Worm (Caenorhabditis elegans): Measurements from ENCODE around the gene acox-1.5.

The acox-1.5 gene

DNA sequence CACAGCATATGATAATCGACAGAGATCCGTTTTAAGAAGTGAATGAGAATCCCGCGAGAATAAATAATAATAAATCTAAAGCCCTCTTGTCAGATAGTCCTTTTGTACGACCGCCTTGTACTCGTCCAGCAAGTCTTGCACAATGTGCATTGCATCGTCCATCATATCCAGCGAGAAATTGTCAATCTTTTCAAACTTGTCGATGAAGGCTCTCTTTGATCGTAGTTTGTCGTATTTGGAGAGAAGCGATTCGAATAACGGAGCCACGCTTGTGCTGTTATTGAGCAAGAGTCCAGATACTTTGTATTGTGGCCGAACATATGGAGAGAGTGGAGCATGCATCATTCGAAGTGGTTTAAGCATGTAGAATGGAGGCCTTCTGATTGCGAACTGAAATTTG lies 34.6 kb upstream of the acox-1.5 start:
- TF ChIP-seq tbx-11 (GFP tag; IDR thresholded peaks at IDR 0.05) (no peak), scrt-1 (GFP tag; IDR thresholded peaks at IDR 0.05) (no peak), F13C5.2 (tag; optimal IDR thresholded peaks at IDR 0.05) (no peak), ama-1 (optimal IDR thresholded peaks at IDR 0.05) (no peak), pes-1 (GFP tag; IDR thresholded peaks at IDR 0.05) (no peak), ceh-13 (GFP tag; optimal IDR thresholded peaks at IDR 0.05) (no peak), flt-1 (GFP tag; IDR thresholded peaks at IDR 0.05) (no peak), hnd-1 (tag; optimal IDR thresholded peaks at IDR 0.05) (no peak), hmg-4 (GFP tag; optimal IDR thresholded peaks at IDR 0.05) (no peak), aly-1 (tag; optimal IDR thresholded peaks at IDR 0.05) (no peak), ceh-36 (tag; optimal IDR thresholded peaks at IDR 0.05) (no peak), tra-4 (tag; optimal IDR thresholded peaks at IDR 0.05) (no peak), hmbx-1 (tag; optimal IDR thresholded peaks at IDR 0.05) (no peak), B0310.2 (tag; optimal IDR thresholded peaks at IDR 0.05) (no peak)

DNA sequence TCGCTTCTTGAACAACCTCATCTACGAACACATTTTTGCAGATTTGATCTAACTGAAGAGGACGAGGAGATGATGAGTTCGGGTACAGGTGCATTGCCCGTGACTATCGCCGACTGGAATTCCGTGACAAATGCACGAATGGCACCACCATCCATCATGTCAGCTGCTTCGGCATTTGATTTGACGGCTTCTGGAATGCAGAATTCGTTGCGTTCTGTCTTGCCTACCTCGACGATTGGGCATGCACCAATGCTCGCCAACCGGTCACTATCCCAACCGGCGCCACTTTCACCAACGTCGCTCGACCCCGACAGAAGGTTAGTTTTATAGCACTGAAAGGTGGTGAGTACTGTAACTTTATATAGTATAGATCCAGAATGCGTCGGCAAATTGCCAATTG lies 31.5 kb upstream of the acox-1.5 start:
- TF ChIP-seq aly-1 (tag; optimal IDR thresholded peaks at IDR 0.05) (no peak), pes-1 (GFP tag; IDR thresholded peaks at IDR 0.05) (no peak), ama-1 (optimal IDR thresholded peaks at IDR 0.05) (no peak), F13C5.2 (tag; optimal IDR thresholded peaks at IDR 0.05) (no peak), sea-1 (GFP tag; conservative IDR thresholded peaks at IDR 0.05) (no peak), ceh-13 (GFP tag; optimal IDR thresholded peaks at IDR 0.05) (no peak), scrt-1 (GFP tag; IDR thresholded peaks at IDR 0.05) (no peak), flt-1 (GFP tag; IDR thresholded peaks at IDR 0.05) (no peak)

DNA sequence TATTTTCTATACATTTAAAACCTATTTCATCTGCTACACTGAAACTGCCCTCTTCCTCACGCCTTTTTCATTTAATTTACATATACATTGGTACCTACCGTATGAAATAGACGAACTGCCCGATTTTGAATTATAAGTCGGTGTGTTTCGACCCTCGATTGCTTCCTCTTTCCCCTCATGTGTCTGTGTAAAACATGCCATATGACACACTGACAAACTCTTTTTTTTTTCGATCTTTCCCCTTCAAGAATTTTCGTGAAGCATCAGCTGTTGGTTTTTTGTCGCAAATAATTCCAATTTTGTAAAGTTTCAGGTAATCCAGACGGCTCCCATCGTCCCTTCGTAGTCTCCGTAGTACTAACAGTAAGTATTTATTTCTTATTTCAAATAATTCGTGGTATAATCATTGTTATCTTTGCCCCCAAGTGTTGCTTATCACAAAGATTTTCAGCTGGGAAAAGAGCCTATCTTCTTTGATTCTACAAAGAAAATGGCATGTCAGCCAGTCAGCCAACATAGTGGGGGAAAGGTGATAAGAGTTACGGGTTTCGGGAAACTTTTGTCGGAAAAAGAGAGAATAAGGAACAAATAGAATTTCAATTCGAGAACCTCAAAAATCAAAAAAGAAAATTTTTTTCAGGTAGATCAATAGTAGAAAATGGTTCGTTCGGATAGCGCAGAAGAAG lies 30.0 kb upstream of the acox-1.5 start:
- TF ChIP-seq F13C5.2 (tag; optimal IDR thresholded peaks at IDR 0.05) (no peak), sea-1 (GFP tag; conservative IDR thresholded peaks at IDR 0.05) (no peak), tbx-11 (GFP tag; IDR thresholded peaks at IDR 0.05) (no peak), pes-1 (GFP tag; IDR thresholded peaks at IDR 0.05) (no peak), flt-1 (GFP tag; IDR thresholded peaks at IDR 0.05) (no peak), ceh-13 (GFP tag; optimal IDR thresholded peaks at IDR 0.05) (no peak), ceh-36 (tag; optimal IDR thresholded peaks at IDR 0.05) (no peak), aly-1 (tag; optimal IDR thresholded peaks at IDR 0.05) (no peak), hmg-4 (GFP tag; optimal IDR thresholded peaks at IDR 0.05) (no peak), ama-1 (optimal IDR thresholded peaks at IDR 0.05) (no peak), scrt-1 (GFP tag; IDR thresholded peaks at IDR 0.05) (no peak), tra-4 (tag; optimal IDR thresholded peaks at IDR 0.05) (no peak), B0310.2 (tag; optimal IDR thresholded peaks at IDR 0.05) (no peak)

DNA sequence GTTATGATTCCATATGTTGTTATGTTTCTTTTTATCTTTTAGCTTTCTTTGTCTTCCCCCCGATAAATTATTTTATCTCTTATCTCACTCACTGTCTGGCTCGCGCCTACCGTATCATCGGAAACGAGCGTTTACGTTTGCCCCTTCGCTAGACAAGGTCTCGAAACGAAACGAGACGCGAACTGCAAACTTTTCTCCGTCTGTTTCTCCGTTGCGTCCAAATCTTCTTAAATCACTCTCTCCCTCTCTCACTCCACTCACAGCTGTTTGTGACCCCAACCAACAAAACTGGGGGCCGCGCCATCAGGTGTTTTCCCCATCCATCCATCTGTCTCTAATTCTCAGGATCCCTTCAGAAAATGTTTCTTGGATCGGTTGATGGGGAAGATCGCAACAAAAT lies 28.2 kb upstream of the acox-1.5 start:
- TF ChIP-seq pes-1 (GFP tag; IDR thresholded peaks at IDR 0.05) (no peak), ets-7 (tag; optimal IDR thresholded peaks at IDR 0.05) (no peak)

DNA sequence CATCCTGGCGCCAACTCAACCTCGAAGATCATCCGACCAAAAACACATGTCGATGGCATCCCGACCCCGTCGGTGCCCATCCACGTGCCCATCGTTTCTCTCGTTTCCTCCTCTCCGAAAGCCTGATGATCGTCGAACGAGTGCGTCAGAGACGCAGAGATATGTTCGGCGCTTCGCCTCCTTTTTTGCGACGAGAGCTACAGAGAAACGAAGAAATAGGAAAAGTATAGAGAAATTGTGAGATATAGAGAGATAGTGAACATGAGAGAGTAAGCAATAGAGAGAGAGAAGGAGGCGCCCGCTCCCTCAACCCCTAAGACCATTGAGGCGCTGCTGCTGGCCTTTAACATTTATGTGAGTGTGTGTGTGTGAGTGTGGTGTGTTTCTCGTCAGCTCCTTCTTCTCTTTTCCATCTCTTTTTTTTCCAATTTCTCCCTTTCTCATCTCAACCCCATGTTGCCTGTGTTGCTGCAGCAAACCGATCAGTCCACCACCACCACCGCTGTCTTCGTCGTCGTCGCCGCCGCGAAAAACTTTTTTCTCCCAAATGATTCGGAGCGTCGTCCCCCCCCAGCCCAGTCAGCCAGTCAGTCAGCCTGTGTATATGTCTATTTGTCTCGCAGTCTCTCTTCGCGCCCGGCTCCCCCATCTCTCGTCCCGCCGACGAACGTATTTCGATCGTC lies 27.2 kb upstream of the acox-1.5 start, which contains the start of gene hlh-11:
TSS of gene hlh-11 (plus strand) at position 633 of the 683 bp plus-strand sequence.
- TF ChIP-seq pes-1 (GFP tag; IDR thresholded peaks at IDR 0.05) (no peak), hmg-4 (GFP tag; optimal IDR thresholded peaks at IDR 0.05) (no peak)

DNA sequence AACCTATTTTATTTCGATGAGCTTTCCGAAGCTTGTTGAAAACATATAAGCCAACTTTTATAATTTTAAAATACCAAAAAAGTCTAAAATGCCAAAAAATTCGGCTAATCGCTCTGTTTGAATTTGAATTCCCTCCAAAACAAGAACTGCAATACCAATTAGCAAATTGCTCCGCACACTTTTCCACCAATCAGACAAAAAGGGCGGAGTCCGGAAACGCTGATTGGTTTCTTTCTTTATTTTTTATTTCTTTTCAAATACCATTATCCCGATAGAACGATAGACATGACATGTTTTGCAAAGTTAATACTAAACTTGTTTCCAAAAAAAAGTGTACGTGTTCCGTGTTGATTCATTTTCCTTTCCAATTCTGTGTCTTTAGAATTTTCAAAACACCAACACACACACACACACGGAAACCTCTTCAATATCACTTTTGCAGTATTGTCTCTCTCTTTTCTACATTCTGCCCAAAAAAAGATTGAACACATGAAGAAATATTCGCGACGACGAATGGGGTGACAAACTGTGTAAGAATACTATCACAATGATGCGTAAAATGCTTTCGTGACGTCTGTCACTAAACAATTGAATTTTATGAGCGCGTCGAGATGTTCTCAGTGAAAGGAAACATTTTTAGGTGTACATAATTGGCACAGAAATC lies 25.7 kb upstream of the acox-1.5 start:
- no peak for TF ChIP-seq aly-1 (tag; optimal IDR thresholded peaks at IDR 0.05)
- no peak for TF ChIP-seq ama-1 (optimal IDR thresholded peaks at IDR 0.05)
- TF ChIP-seq hnd-1 (tag; optimal IDR thresholded peaks at IDR 0.05) = no peak
- no peak for TF ChIP-seq scrt-1 (GFP tag; IDR thresholded peaks at IDR 0.05)
- TF ChIP-seq tbx-11 (GFP tag; IDR thresholded peaks at IDR 0.05) = no peak

DNA sequence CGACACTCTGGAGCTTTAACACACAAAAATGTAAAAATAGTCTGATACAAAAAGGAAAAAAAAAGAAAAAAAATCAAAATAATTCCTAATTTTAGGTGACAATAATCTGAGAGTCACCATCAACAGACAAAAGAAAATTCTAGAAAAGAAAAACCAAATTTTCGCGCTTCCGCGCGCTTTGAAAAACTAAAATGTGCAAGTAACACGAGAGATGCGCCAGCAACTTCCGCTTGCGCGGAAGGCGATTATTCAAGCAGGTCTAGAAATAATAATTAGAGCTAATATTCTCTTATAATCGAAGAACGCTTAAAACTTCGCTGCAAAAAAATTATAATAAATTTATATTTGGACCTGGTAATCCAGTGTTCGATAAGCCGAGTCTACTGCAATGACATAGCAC lies 24.9 kb upstream of the acox-1.5 start:
- TF ChIP-seq sea-1 (GFP tag; conservative IDR thresholded peaks at IDR 0.05) (no peak), ets-7 (tag; optimal IDR thresholded peaks at IDR 0.05) (no peak), flt-1 (GFP tag; IDR thresholded peaks at IDR 0.05) (no peak), tra-4 (tag; optimal IDR thresholded peaks at IDR 0.05) (no peak), ceh-13 (GFP tag; optimal IDR thresholded peaks at IDR 0.05) (no peak), hmbx-1 (tag; optimal IDR thresholded peaks at IDR 0.05) (no peak), ama-1 (optimal IDR thresholded peaks at IDR 0.05) (no peak), tbx-11 (GFP tag; IDR thresholded peaks at IDR 0.05) (no peak), pes-1 (GFP tag; IDR thresholded peaks at IDR 0.05) (no peak), B0310.2 (tag; optimal IDR thresholded peaks at IDR 0.05) (no peak), F13C5.2 (tag; optimal IDR thresholded peaks at IDR 0.05) (no peak), aly-1 (tag; optimal IDR thresholded peaks at IDR 0.05) (no peak), hmg-4 (GFP tag; optimal IDR thresholded peaks at IDR 0.05) (no peak), scrt-1 (GFP tag; IDR thresholded peaks at IDR 0.05) (no peak)

DNA sequence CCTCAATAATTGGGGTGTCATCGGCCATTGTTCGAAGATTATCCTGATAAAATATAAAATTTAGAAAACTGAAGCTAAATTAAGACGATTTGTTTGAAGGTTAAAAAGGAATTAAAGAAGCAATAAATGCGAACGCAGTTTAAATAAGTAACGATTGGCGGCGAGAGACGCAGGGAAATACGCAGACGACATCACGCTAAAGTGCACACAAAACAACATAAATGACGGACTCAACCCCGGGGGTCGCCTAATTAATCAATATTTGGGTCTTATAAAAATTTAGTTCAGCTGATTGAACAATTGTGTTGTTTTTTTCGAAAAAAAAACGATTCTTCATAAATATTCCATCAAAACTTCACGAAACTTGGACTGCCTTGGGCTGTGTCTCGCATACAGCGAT lies 24.4 kb upstream of the acox-1.5 start, which contains the start of gene hcp-3:
TSS of gene hcp-3 (minus strand) at position 45 of the 400 bp plus-strand sequence.
- TF ChIP-seq scrt-1 (GFP tag; IDR thresholded peaks at IDR 0.05) (no peak), pes-1 (GFP tag; IDR thresholded peaks at IDR 0.05) (no peak), hmbx-1 (tag; optimal IDR thresholded peaks at IDR 0.05) (no peak)
